Fruit fly (Drosophila melanogaster) whole organism, prepupa: ENCODE data around the gene Wnk.

Experiments
- Blimp-1 ChIP-seq: fragments of 200-800 bp; sonication (Bioruptor generic); optimal IDR thresholded peaks from 3 replicates; lab custom pipeline; 2017; ENCODE audit warnings: missing biosample characterization, missing genetic modification characterization, mild to moderate bottlenecking, moderate library complexity, missing genetic modification reagents
- CG10631 ChIP-seq: fragments of 200-800 bp; sonication (Bioruptor generic); optimal IDR thresholded peaks from 2 replicates; lab custom pipeline; 2016; ENCODE audit warnings: missing biosample characterization, missing genetic modification characterization
- CG10669 ChIP-seq: fragments of 200-800 bp; sonication (Bioruptor generic); optimal IDR thresholded peaks from 3 replicates; lab custom pipeline; 2018; ENCODE audit warnings: missing biosample characterization, mild to moderate bottlenecking, missing genetic modification characterization, moderate library complexity
- CG11294 ChIP-seq: fragments of 200-800 bp; sonication (Bioruptor generic); IDR thresholded peaks from 2 replicates; pipeline ENCODE4 v1.3.6; 2022; ENCODE audit warnings: missing biosample characterization, missing genetic modification characterization
- CG11762 ChIP-seq: fragments of 200-800 bp; sonication (Bioruptor generic); optimal IDR thresholded peaks from 3 replicates; lab custom pipeline; 2016; ENCODE audit warnings: missing biosample characterization, missing genetic modification characterization; ENCODE audit not compliant: insufficient read depth
- CG11902 ChIP-seq: fragments of 200-800 bp; sonication (Bioruptor generic); optimal IDR thresholded peaks from 3 replicates; lab custom pipeline; 2016; ENCODE audit warnings: missing biosample characterization, missing genetic modification characterization
- CG15336 ChIP-seq: fragments of 200-800 bp; sonication (Bioruptor generic); IDR thresholded peaks from 2 replicates; pipeline ENCODE4 v1.3.6; 2022; ENCODE audit warnings: missing biosample characterization, missing genetic modification characterization
- CG1621 ChIP-seq: fragments of 200-800 bp; sonication (Bioruptor generic); optimal IDR thresholded peaks from 3 replicates; lab custom pipeline; 2018; ENCODE audit warnings: missing biosample characterization, mild to moderate bottlenecking, missing genetic modification characterization
- CG16779 ChIP-seq: fragments of 200-800 bp; sonication (Bioruptor generic); optimal IDR thresholded peaks from 3 replicates; lab custom pipeline; 2017; ENCODE audit warnings: missing biosample characterization, mild to moderate bottlenecking, missing genetic modification characterization
- CG3032 ChIP-seq: fragments of 200-800 bp; optimal IDR thresholded peaks from 2 replicates; lab custom pipeline; 2019; ENCODE audit warnings: missing biosample characterization, mild to moderate bottlenecking, missing genetic modification characterization, moderate library complexity
- CG31627 ChIP-seq: fragments of 200-800 bp; sonication (Bioruptor generic); optimal IDR thresholded peaks from 3 replicates; lab custom pipeline; 2016; ENCODE audit warnings: missing biosample characterization, missing genetic modification characterization
- CG34406 ChIP-seq: fragments of 200-800 bp; sonication (Bioruptor generic); optimal IDR thresholded peaks from 3 replicates; lab custom pipeline; 2016; ENCODE audit warnings: missing biosample characterization, missing genetic modification characterization
- CG3919 ChIP-seq: fragments of 200-800 bp; sonication (Bioruptor generic); optimal IDR thresholded peaks from 3 replicates; lab custom pipeline; 2016; ENCODE audit warnings: missing biosample characterization, missing genetic modification characterization
- CG4318 ChIP-seq: fragments of 200-800 bp; sonication (Bioruptor generic); optimal IDR thresholded peaks from 3 replicates; lab custom pipeline; 2017; ENCODE audit warnings: missing biosample characterization, mild to moderate bottlenecking, missing genetic modification characterization
- CG6163 ChIP-seq: fragments of 200-800 bp; sonication (Bioruptor generic); IDR thresholded peaks from 3 replicates; pipeline ENCODE4 v1.3.6; 2022; ENCODE audit warnings: missing biosample characterization, missing genetic modification characterization
- CG6276 ChIP-seq: fragments of 200-800 bp; sonication (Bioruptor generic); optimal IDR thresholded peaks from 2 replicates; lab custom pipeline; 2017; ENCODE audit warnings: missing biosample characterization, mild to moderate bottlenecking, missing genetic modification characterization
- CG6854 ChIP-seq: fragments of 200-800 bp; sonication (Bioruptor generic); optimal IDR thresholded peaks from 2 replicates; lab custom pipeline; 2017; ENCODE audit warnings: missing biosample characterization, mild to moderate bottlenecking, missing genetic modification characterization
- CG7368 ChIP-seq: fragments of 200-800 bp; sonication (Bioruptor generic); optimal IDR thresholded peaks from 3 replicates; lab custom pipeline; 2016; ENCODE audit warnings: missing biosample characterization, missing genetic modification characterization
- CG8119 ChIP-seq: fragments of 200-800 bp; sonication (Bioruptor generic); IDR thresholded peaks from 3 replicates; pipeline ENCODE4 v1.3.6; 2022; ENCODE audit warnings: missing biosample characterization, missing genetic modification characterization
- CG9139 ChIP-seq: fragments of 200-800 bp; sonication (Bioruptor generic); optimal IDR thresholded peaks from 3 replicates; lab custom pipeline; 2017; ENCODE audit warnings: missing biosample characterization, mild to moderate bottlenecking, missing genetic modification characterization
- Eip75B ChIP-seq: fragments of 200-800 bp; sonication (Bioruptor generic); optimal IDR thresholded peaks from 3 replicates; lab custom pipeline; 2016; ENCODE audit warnings: missing biosample characterization, missing genetic modification characterization
- Eip78C ChIP-seq: fragments of 200-800 bp; sonication (Bioruptor generic); peaks from one replicate; lab custom pipeline; 2016; ENCODE audit warnings: missing biosample characterization, missing genetic modification characterization
- Eip93F ChIP-seq: fragments of 200-800 bp; sonication (Bioruptor generic); optimal IDR thresholded peaks from 2 replicates; lab custom pipeline; 2016; ENCODE audit warnings: missing biosample characterization, mild to moderate bottlenecking, missing genetic modification characterization
- Ets21C ChIP-seq: fragments of 200-800 bp; sonication (Bioruptor generic); optimal IDR thresholded peaks from 3 replicates; lab custom pipeline; 2016; ENCODE audit warnings: missing biosample characterization, missing genetic modification characterization
- Ets96B ChIP-seq: fragments of 200-800 bp; optimal IDR thresholded peaks from 2 replicates; lab custom pipeline; 2019; ENCODE audit warnings: missing biosample characterization, mild to moderate bottlenecking, missing genetic modification characterization, moderate library complexity
- Gug ChIP-seq: fragments of 200-800 bp; sonication (Bioruptor generic); IDR thresholded peaks from 2 replicates; pipeline ENCODE4 v1.3.6; 2022; ENCODE audit warnings: missing biosample characterization, missing genetic modification characterization
- Hr38 ChIP-seq: sonication (Bioruptor generic); optimal IDR thresholded peaks from 2 replicates; lab custom pipeline; 2016; ENCODE audit warnings: missing biosample characterization, missing genetic modification characterization
- Hr39 ChIP-seq: fragments of 200-800 bp; sonication (Bioruptor generic); optimal IDR thresholded peaks from 2 replicates; lab custom pipeline; 2016; ENCODE audit warnings: missing biosample characterization, missing genetic modification characterization
- Hr4 ChIP-seq: fragments of 200-800 bp; sonication (Bioruptor generic); optimal IDR thresholded peaks from 3 replicates; lab custom pipeline; 2016; ENCODE audit warnings: missing biosample characterization, missing genetic modification characterization
- Lpt ChIP-seq: fragments of 200-800 bp; sonication (Bioruptor generic); optimal IDR thresholded peaks from 3 replicates; lab custom pipeline; 2016; ENCODE audit warnings: missing biosample characterization, missing genetic modification characterization
- Met ChIP-seq: fragments of 200-800 bp; sonication (Bioruptor generic); optimal IDR thresholded peaks from 3 replicates; lab custom pipeline; 2016; ENCODE audit warnings: missing biosample characterization, missing genetic modification characterization
- OdsH ChIP-seq: fragments of 200-800 bp; sonication (Bioruptor generic); optimal IDR thresholded peaks from 3 replicates; lab custom pipeline; 2016; ENCODE audit warnings: missing biosample characterization, missing genetic modification characterization
- Smox ChIP-seq: fragments of 200-800 bp; sonication (Bioruptor generic); optimal IDR thresholded peaks from 3 replicates; lab custom pipeline; 2016; ENCODE audit warnings: missing biosample characterization, missing genetic modification characterization
- Sox15 ChIP-seq: fragments of 200-800 bp; sonication (Bioruptor generic); optimal IDR thresholded peaks from 3 replicates; lab custom pipeline; 2016; ENCODE audit warnings: missing biosample characterization, missing genetic modification characterization
- achi ChIP-seq: fragments of 200-800 bp; sonication (Bioruptor generic); optimal IDR thresholded peaks from 3 replicates; lab custom pipeline; 2016; ENCODE audit warnings: missing biosample characterization, missing genetic modification characterization
- dsx ChIP-seq: fragments of 200-800 bp; optimal IDR thresholded peaks from 3 replicates; lab custom pipeline; 2019; ENCODE audit warnings: missing biosample characterization, mild to moderate bottlenecking, missing genetic modification characterization, moderate library complexity; ENCODE audit not compliant: poor library complexity, severe bottlenecking
- eg ChIP-seq: fragments of 200-800 bp; sonication (Bioruptor generic); IDR thresholded peaks from 3 replicates; pipeline ENCODE4 v1.3.6; 2022; ENCODE audit warnings: missing biosample characterization, missing genetic modification characterization
- esn ChIP-seq: fragments of 200-800 bp; sonication (Bioruptor generic); optimal IDR thresholded peaks from 2 replicates; lab custom pipeline; 2016; ENCODE audit warnings: missing biosample characterization, mild to moderate bottlenecking, missing genetic modification characterization, moderate library complexity
- fd59A ChIP-seq: fragments of 200-800 bp; sonication (Bioruptor generic); optimal IDR thresholded peaks from 2 replicates; lab custom pipeline; 2017; ENCODE audit warnings: missing biosample characterization, mild to moderate bottlenecking, missing genetic modification characterization, missing genetic modification reagents
- fd85E ChIP-seq: fragments of 200-800 bp; sonication (Bioruptor generic); optimal IDR thresholded peaks from 3 replicates; lab custom pipeline; 2016; ENCODE audit warnings: missing biosample characterization, missing genetic modification characterization
- fkh ChIP-seq: fragments of 200-800 bp; sonication (Bioruptor generic); optimal IDR thresholded peaks from 3 replicates; lab custom pipeline; 2017; ENCODE audit warnings: missing biosample characterization, mild to moderate bottlenecking, missing genetic modification characterization, moderate library complexity
- net ChIP-seq: fragments of 200-800 bp; sonication (Bioruptor generic); optimal IDR thresholded peaks from 3 replicates; lab custom pipeline; 2016; ENCODE audit warnings: missing biosample characterization, missing genetic modification characterization
- salr ChIP-seq, 2 experiments: fragments of 200-800 bp; sonication (Bioruptor generic); optimal IDR thresholded peaks; 3 replicates each; lab custom pipeline; 2016 to 2018; ENCODE audit warnings: missing biosample characterization in 2 of 2, missing genetic modification characterization in 2 of 2, mild to moderate bottlenecking in 1 of 2
- spab ChIP-seq: fragments of 200-800 bp; sonication (Bioruptor generic); optimal IDR thresholded peaks from 2 replicates; lab custom pipeline; 2017; ENCODE audit warnings: missing biosample characterization, mild to moderate bottlenecking, missing genetic modification characterization, missing genetic modification reagents
- ss ChIP-seq, 2 experiments: fragments of 200-800 bp; sonication (Bioruptor generic); optimal IDR thresholded peaks; 2 replicates in 1 of 2; 3 replicates in 1 of 2; lab custom pipeline; 2017 to 2018; ENCODE audit warnings: mild to moderate bottlenecking in 2 of 2, missing biosample characterization in 2 of 2, missing genetic modification characterization in 2 of 2, moderate library complexity in 1 of 2
- vri ChIP-seq: fragments of 200-800 bp; sonication (Bioruptor generic); optimal IDR thresholded peaks from 3 replicates; lab custom pipeline; 2016; ENCODE audit warnings: missing biosample characterization, mild to moderate bottlenecking, missing genetic modification characterization

The Wnk gene

dm6 chr3L:21516716-21517266 is 37.9 kb downstream of the Wnk start (continued):
- peak; percentile 50 for TF ChIP-seq CG11762 (GFP tag; lab: Kevin White, UChicago)
- TF ChIP-seq Hr4 = peak; percentile 60
- no peak for TF ChIP-seq CG6163 (GFP tag; lab: Robert Waterston, UW)
- no peak for TF ChIP-seq CG15336 (GFP tag; lab: Robert Waterston, UW)
- TF ChIP-seq Gug (GFP tag; lab: Robert Waterston, UW) = no peak
- peak; percentile 54 for TF ChIP-seq Hr39 (GFP tag; lab: Kevin White, UChicago)
- TF ChIP-seq CG10669 = peak; percentile 5
- no peak for TF ChIP-seq CG11294 (GFP tag; lab: Robert Waterston, UW)

dm6 chr3L:21515823-21516715 is 38.7 kb downstream of the Wnk start, which contains the start of the genes SAK and Cdk12:
SAK (minus strand) TSS chr3L:21515887.
Cdk12 (plus strand) TSS chr3L:21516306.
- peak; percentile 77 for TF ChIP-seq dsx (GFP tag; lab: Kevin White, UChicago)
- TF ChIP-seq Hr38 = no peak
- TF ChIP-seq Blimp-1 = peak; percentile 69
- TF ChIP-seq fd59A (GFP tag; lab: Kevin White, UChicago) = peak; percentile 63
- peak; percentile 26 to 84 for TF ChIP-seq salr (GFP tag; optimal IDR thresholded peaks at IDR 0.05; lab: Kevin White, UChicago)
- TF ChIP-seq Hr39 (GFP tag; lab: Kevin White, UChicago) = peak; percentile 74
- TF ChIP-seq Ets96B = peak; percentile 72
- peak; percentile 85 for TF ChIP-seq CG3919
- peak; percentile 78 for TF ChIP-seq CG10669
- peak; percentile 75 for TF ChIP-seq CG15336 (GFP tag; lab: Robert Waterston, UW)
- TF ChIP-seq CG4318 (GFP tag; lab: Kevin White, UChicago) = peak; percentile 78
- TF ChIP-seq achi (GFP tag; lab: Kevin White, UChicago) = peak; percentile 83
- peak; percentile 77 for TF ChIP-seq Smox (GFP tag; lab: Kevin White, UChicago)
- peak; percentile 79 for TF ChIP-seq CG8119
- peak; percentile 9 for TF ChIP-seq fd85E (GFP tag; lab: Kevin White, UChicago)
- peak; percentile 60 for TF ChIP-seq fkh (GFP tag; lab: Kevin White, UChicago)
- peak; percentile 88 for TF ChIP-seq OdsH (GFP tag; lab: Kevin White, UChicago)
- peak; percentile 71 for TF ChIP-seq Eip93F
- TF ChIP-seq esn (GFP tag; lab: Kevin White, UChicago) = peak; percentile 82
- TF ChIP-seq Eip78C = peak; percentile 92
- peak; percentile 23 for TF ChIP-seq vri (GFP tag; lab: Kevin White, UChicago)
- peak; percentile 86 for TF ChIP-seq CG34406 (GFP tag; lab: Kevin White, UChicago)
- peak; percentile 35 for TF ChIP-seq CG1621 (tag; lab: Kevin White, UChicago)
- no peak for TF ChIP-seq CG6276 (GFP tag; lab: Kevin White, UChicago)
- TF ChIP-seq CG6163 (GFP tag; lab: Robert Waterston, UW) = peak; percentile 79
- no peak for TF ChIP-seq CG16779 (tag; lab: Kevin White, UChicago)
- peak; percentile 77 for TF ChIP-seq Met
- TF ChIP-seq ss (GFP tag; optimal IDR thresholded peaks at IDR 0.05; lab: Kevin White, UChicago) = peak; percentile 59 to 75
- TF ChIP-seq Lpt (GFP tag; lab: Kevin White, UChicago) = peak; percentile 77
- peak; percentile 67 for TF ChIP-seq spab (GFP tag; lab: Kevin White, UChicago)
- TF ChIP-seq CG3032 (tag; lab: Kevin White, UChicago) = peak; percentile 84
- TF ChIP-seq Gug (GFP tag; lab: Robert Waterston, UW) = peak; percentile 64
- TF ChIP-seq CG31627 (GFP tag; lab: Kevin White, UChicago) = peak; percentile 72
- peak; percentile 74 for TF ChIP-seq CG11762 (GFP tag; lab: Kevin White, UChicago)
- TF ChIP-seq CG7368 = peak; percentile 75
- peak; percentile 84 for TF ChIP-seq CG11902 (GFP tag; lab: Kevin White, UChicago)
- peak; percentile 83 for TF ChIP-seq eg (GFP tag; lab: Robert Waterston, UW)
- peak; percentile 90 for TF ChIP-seq CG10631 (GFP tag; lab: Kevin White, UChicago)
- TF ChIP-seq Ets21C (GFP tag; lab: Kevin White, UChicago) = peak; percentile 70
- TF ChIP-seq CG9139 = peak; percentile 49
- TF ChIP-seq net (GFP tag; lab: Kevin White, UChicago) = peak; percentile 80
- peak; percentile 66 for TF ChIP-seq Eip75B (GFP tag; lab: Kevin White, UChicago)
- peak; percentile 59 for TF ChIP-seq CG6854 (GFP tag; lab: Kevin White, UChicago)
- peak; percentile 80 for TF ChIP-seq Sox15 (GFP tag; lab: Kevin White, UChicago)
